Fruit fly (Drosophila melanogaster) whole organism, prepupa: Measurements from ENCODE around the gene fy.

ENCODE experiments used
- Blimp-1 ChIP-seq: fragments of 200-800 bp; sonication (Bioruptor generic); optimal IDR thresholded peaks from 3 replicates; lab custom pipeline; 2017; ENCODE audit warnings: missing biosample characterization, missing genetic modification characterization, mild to moderate bottlenecking, moderate library complexity, missing genetic modification reagents
- CG10631 ChIP-seq: fragments of 200-800 bp; sonication (Bioruptor generic); optimal IDR thresholded peaks from 2 replicates; lab custom pipeline; 2016; ENCODE audit warnings: missing biosample characterization, missing genetic modification characterization
- CG10669 ChIP-seq: fragments of 200-800 bp; sonication (Bioruptor generic); optimal IDR thresholded peaks from 3 replicates; lab custom pipeline; 2018; ENCODE audit warnings: missing biosample characterization, mild to moderate bottlenecking, missing genetic modification characterization, moderate library complexity
- CG11762 ChIP-seq: fragments of 200-800 bp; sonication (Bioruptor generic); optimal IDR thresholded peaks from 3 replicates; lab custom pipeline; 2016; ENCODE audit warnings: missing biosample characterization, missing genetic modification characterization; ENCODE audit not compliant: insufficient read depth
- CG11902 ChIP-seq: fragments of 200-800 bp; sonication (Bioruptor generic); optimal IDR thresholded peaks from 3 replicates; lab custom pipeline; 2016; ENCODE audit warnings: missing biosample characterization, missing genetic modification characterization
- CG15336 ChIP-seq: fragments of 200-800 bp; sonication (Bioruptor generic); IDR thresholded peaks from 2 replicates; pipeline ENCODE4 v1.3.6; 2022; ENCODE audit warnings: missing biosample characterization, missing genetic modification characterization
- CG1621 ChIP-seq: fragments of 200-800 bp; sonication (Bioruptor generic); optimal IDR thresholded peaks from 3 replicates; lab custom pipeline; 2018; ENCODE audit warnings: missing biosample characterization, mild to moderate bottlenecking, missing genetic modification characterization
- CG3032 ChIP-seq: fragments of 200-800 bp; optimal IDR thresholded peaks from 2 replicates; lab custom pipeline; 2019; ENCODE audit warnings: missing biosample characterization, mild to moderate bottlenecking, missing genetic modification characterization, moderate library complexity
- CG31627 ChIP-seq: fragments of 200-800 bp; sonication (Bioruptor generic); optimal IDR thresholded peaks from 3 replicates; lab custom pipeline; 2016; ENCODE audit warnings: missing biosample characterization, missing genetic modification characterization
- CG32006 ChIP-seq: fragments of 200-800 bp; sonication (Bioruptor generic); optimal IDR thresholded peaks from 3 replicates; lab custom pipeline; 2017; ENCODE audit warnings: missing biosample characterization, mild to moderate bottlenecking, missing genetic modification characterization
- CG34406 ChIP-seq: fragments of 200-800 bp; sonication (Bioruptor generic); optimal IDR thresholded peaks from 3 replicates; lab custom pipeline; 2016; ENCODE audit warnings: missing biosample characterization, missing genetic modification characterization
- CG3919 ChIP-seq: fragments of 200-800 bp; sonication (Bioruptor generic); optimal IDR thresholded peaks from 3 replicates; lab custom pipeline; 2016; ENCODE audit warnings: missing biosample characterization, missing genetic modification characterization
- CG6163 ChIP-seq: fragments of 200-800 bp; sonication (Bioruptor generic); IDR thresholded peaks from 3 replicates; pipeline ENCODE4 v1.3.6; 2022; ENCODE audit warnings: missing biosample characterization, missing genetic modification characterization
- CG6276 ChIP-seq: fragments of 200-800 bp; sonication (Bioruptor generic); optimal IDR thresholded peaks from 2 replicates; lab custom pipeline; 2017; ENCODE audit warnings: missing biosample characterization, mild to moderate bottlenecking, missing genetic modification characterization
- CG6792 ChIP-seq: fragments of 200-800 bp; sonication (Bioruptor generic); optimal IDR thresholded peaks from 3 replicates; lab custom pipeline; 2016; ENCODE audit warnings: missing biosample characterization, missing genetic modification characterization
- CG6808 ChIP-seq: fragments of 200-800 bp; sonication (Bioruptor generic); optimal IDR thresholded peaks from 3 replicates; lab custom pipeline; 2017; ENCODE audit warnings: missing biosample characterization, missing genetic modification characterization, mild to moderate bottlenecking, moderate library complexity, missing genetic modification reagents
- CG6854 ChIP-seq: fragments of 200-800 bp; sonication (Bioruptor generic); optimal IDR thresholded peaks from 2 replicates; lab custom pipeline; 2017; ENCODE audit warnings: missing biosample characterization, mild to moderate bottlenecking, missing genetic modification characterization
- CG7368 ChIP-seq: fragments of 200-800 bp; sonication (Bioruptor generic); optimal IDR thresholded peaks from 3 replicates; lab custom pipeline; 2016; ENCODE audit warnings: missing biosample characterization, missing genetic modification characterization
- CG8119 ChIP-seq: fragments of 200-800 bp; sonication (Bioruptor generic); IDR thresholded peaks from 3 replicates; pipeline ENCODE4 v1.3.6; 2022; ENCODE audit warnings: missing biosample characterization, missing genetic modification characterization
- CG8319 ChIP-seq: fragments of 200-800 bp; sonication (Bioruptor generic); optimal IDR thresholded peaks from 3 replicates; lab custom pipeline; 2016; ENCODE audit warnings: missing biosample characterization, missing genetic modification characterization
- CG8632 ChIP-seq: fragments of 200-800 bp; sonication (Bioruptor generic); optimal IDR thresholded peaks from 3 replicates; lab custom pipeline; 2016; ENCODE audit warnings: missing biosample characterization, missing genetic modification characterization
- CG9139 ChIP-seq: fragments of 200-800 bp; sonication (Bioruptor generic); optimal IDR thresholded peaks from 3 replicates; lab custom pipeline; 2017; ENCODE audit warnings: missing biosample characterization, mild to moderate bottlenecking, missing genetic modification characterization
- Eip75B ChIP-seq: fragments of 200-800 bp; sonication (Bioruptor generic); optimal IDR thresholded peaks from 3 replicates; lab custom pipeline; 2016; ENCODE audit warnings: missing biosample characterization, missing genetic modification characterization
- Eip78C ChIP-seq: fragments of 200-800 bp; sonication (Bioruptor generic); peaks from one replicate; lab custom pipeline; 2016; ENCODE audit warnings: missing biosample characterization, missing genetic modification characterization
- Eip93F ChIP-seq: fragments of 200-800 bp; sonication (Bioruptor generic); optimal IDR thresholded peaks from 2 replicates; lab custom pipeline; 2016; ENCODE audit warnings: missing biosample characterization, mild to moderate bottlenecking, missing genetic modification characterization
- Ets96B ChIP-seq: fragments of 200-800 bp; optimal IDR thresholded peaks from 2 replicates; lab custom pipeline; 2019; ENCODE audit warnings: missing biosample characterization, mild to moderate bottlenecking, missing genetic modification characterization, moderate library complexity
- Gug ChIP-seq: fragments of 200-800 bp; sonication (Bioruptor generic); IDR thresholded peaks from 2 replicates; pipeline ENCODE4 v1.3.6; 2022; ENCODE audit warnings: missing biosample characterization, missing genetic modification characterization
- Hr38 ChIP-seq: sonication (Bioruptor generic); optimal IDR thresholded peaks from 2 replicates; lab custom pipeline; 2016; ENCODE audit warnings: missing biosample characterization, missing genetic modification characterization
- Hr39 ChIP-seq: fragments of 200-800 bp; sonication (Bioruptor generic); optimal IDR thresholded peaks from 2 replicates; lab custom pipeline; 2016; ENCODE audit warnings: missing biosample characterization, missing genetic modification characterization
- Met ChIP-seq: fragments of 200-800 bp; sonication (Bioruptor generic); optimal IDR thresholded peaks from 3 replicates; lab custom pipeline; 2016; ENCODE audit warnings: missing biosample characterization, missing genetic modification characterization
- OdsH ChIP-seq: fragments of 200-800 bp; sonication (Bioruptor generic); optimal IDR thresholded peaks from 3 replicates; lab custom pipeline; 2016; ENCODE audit warnings: missing biosample characterization, missing genetic modification characterization
- Sox102F ChIP-seq: fragments of 200-800 bp; sonication (Bioruptor generic); optimal IDR thresholded peaks from 2 replicates; lab custom pipeline; 2016; ENCODE audit warnings: missing biosample characterization, mild to moderate bottlenecking, missing genetic modification characterization
- Sox14 ChIP-seq: fragments of 200-800 bp; sonication (Bioruptor generic); optimal IDR thresholded peaks from 3 replicates; lab custom pipeline; 2016; ENCODE audit warnings: missing biosample characterization, missing genetic modification characterization
- acj6 ChIP-seq: fragments of 200-800 bp; sonication (Bioruptor generic); optimal IDR thresholded peaks from 3 replicates; lab custom pipeline; 2016; ENCODE audit warnings: missing biosample characterization, missing genetic modification characterization
- cyc ChIP-seq: fragments of 200-800 bp; sonication (Bioruptor generic); optimal IDR thresholded peaks from 3 replicates; lab custom pipeline; 2016; ENCODE audit warnings: missing biosample characterization, missing genetic modification characterization
- dac ChIP-seq: fragments of 200-800 bp; sonication (Bioruptor generic); optimal IDR thresholded peaks from 2 replicates; lab custom pipeline; 2017; ENCODE audit warnings: missing biosample characterization, mild to moderate bottlenecking, missing genetic modification characterization
- dsx ChIP-seq: fragments of 200-800 bp; optimal IDR thresholded peaks from 3 replicates; lab custom pipeline; 2019; ENCODE audit warnings: missing biosample characterization, mild to moderate bottlenecking, missing genetic modification characterization, moderate library complexity; ENCODE audit not compliant: poor library complexity, severe bottlenecking
- fd59A ChIP-seq: fragments of 200-800 bp; sonication (Bioruptor generic); optimal IDR thresholded peaks from 2 replicates; lab custom pipeline; 2017; ENCODE audit warnings: missing biosample characterization, mild to moderate bottlenecking, missing genetic modification characterization, missing genetic modification reagents
- fkh ChIP-seq: fragments of 200-800 bp; sonication (Bioruptor generic); optimal IDR thresholded peaks from 3 replicates; lab custom pipeline; 2017; ENCODE audit warnings: missing biosample characterization, mild to moderate bottlenecking, missing genetic modification characterization, moderate library complexity
- lz ChIP-seq: fragments of 200-800 bp; sonication (Bioruptor generic); optimal IDR thresholded peaks from 3 replicates; lab custom pipeline; 2016; ENCODE audit warnings: missing biosample characterization, missing genetic modification characterization
- salr ChIP-seq, 2 experiments: fragments of 200-800 bp; sonication (Bioruptor generic); optimal IDR thresholded peaks; 3 replicates each; lab custom pipeline; 2016 to 2018; ENCODE audit warnings: missing biosample characterization in 2 of 2, missing genetic modification characterization in 2 of 2, mild to moderate bottlenecking in 1 of 2
- spab ChIP-seq: fragments of 200-800 bp; sonication (Bioruptor generic); optimal IDR thresholded peaks from 2 replicates; lab custom pipeline; 2017; ENCODE audit warnings: missing biosample characterization, mild to moderate bottlenecking, missing genetic modification characterization, missing genetic modification reagents
- ss ChIP-seq, 2 experiments: fragments of 200-800 bp; sonication (Bioruptor generic); optimal IDR thresholded peaks; 2 replicates in 1 of 2; 3 replicates in 1 of 2; lab custom pipeline; 2017 to 2018; ENCODE audit warnings: mild to moderate bottlenecking in 2 of 2, missing biosample characterization in 2 of 2, missing genetic modification characterization in 2 of 2, moderate library complexity in 1 of 2
- svp ChIP-seq: fragments of 200-800 bp; sonication (Bioruptor generic); peaks from one replicate; lab custom pipeline; 2016; ENCODE audit warnings: missing biosample characterization, missing genetic modification characterization
- topi ChIP-seq: fragments of 200-800 bp; sonication (Bioruptor generic); optimal IDR thresholded peaks from 3 replicates; lab custom pipeline; 2016; ENCODE audit warnings: missing biosample characterization, missing genetic modification characterization
- vri ChIP-seq: fragments of 200-800 bp; sonication (Bioruptor generic); optimal IDR thresholded peaks from 3 replicates; lab custom pipeline; 2016; ENCODE audit warnings: missing biosample characterization, mild to moderate bottlenecking, missing genetic modification characterization

fy gene

dm6 chr2L:8381508-8382036 lies 21.5 kb downstream of the fy start, which contains the start of gene AlaRS (continued):
- TF ChIP-seq CG3919 (GFP tag; lab: Kevin White, UChicago) (peak; percentile 48), CG1621 (tag; lab: Kevin White, UChicago) (no peak), Blimp-1 (GFP tag; lab: Kevin White, UChicago) (peak; percentile 64), Gug (GFP tag; lab: Robert Waterston, UW) (no peak), spab (GFP tag; lab: Kevin White, UChicago) (no peak), dsx (GFP tag; lab: Kevin White, UChicago) (peak; percentile 46), fd59A (GFP tag; lab: Kevin White, UChicago) (no peak), CG6163 (peak; percentile 37; the same call in 1 of the 3 replicates), CG7368 (GFP tag; lab: Kevin White, UChicago) (no peak), CG6792 (GFP tag; lab: Kevin White, UChicago) (peak; percentile 16), CG11762 (no peak), CG8119 (peak; percentile 45; the same call in 1 of the 3 replicates), dac (GFP tag; lab: Kevin White, UChicago) (no peak), CG11902 (GFP tag; lab: Kevin White, UChicago) (no peak), Hr38 (GFP tag; lab: Kevin White, UChicago) (no peak), CG6808 (GFP tag; lab: Kevin White, UChicago) (peak; percentile 15), CG32006 (GFP tag; lab: Kevin White, UChicago) (peak; percentile 14), ss (GFP tag; optimal IDR thresholded peaks at IDR 0.05; lab: Kevin White, UChicago) (peak in 1 of 2 experiments; percentile 11), topi (GFP tag; lab: Kevin White, UChicago) (peak; percentile 44), CG15336 (GFP tag; lab: Robert Waterston, UW) (peak; percentile 39), Eip93F (peak; percentile 9), fkh (peak; percentile 66)

DNA sequence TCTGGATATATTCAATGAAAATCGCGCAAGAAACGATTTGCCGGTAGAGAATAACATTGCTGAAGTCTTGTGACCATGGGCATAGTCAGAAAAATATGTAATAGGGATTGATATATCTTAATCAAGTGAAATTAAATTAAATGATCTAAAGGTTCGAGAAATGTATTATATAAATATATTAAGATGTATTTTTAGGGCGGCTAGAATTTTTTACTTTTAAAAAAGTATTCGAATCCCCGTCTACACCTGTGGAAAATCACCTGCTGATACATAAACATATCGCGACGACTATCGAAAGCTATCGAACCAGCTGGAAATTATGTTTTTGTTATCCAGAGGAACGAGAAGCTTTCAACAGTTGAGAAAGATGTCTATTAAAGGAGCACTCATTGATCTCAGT lies 26.4 kb downstream of the fy start, which contains the start of the genes CG13390 and CG17294:
CG13390 (minus strand) TSS at position 81 of the 400 bp plus-strand sequence.
CG17294 (plus strand) TSS at position 319 of the 400 bp plus-strand sequence.
- TF ChIP-seq lz, result peak; percentile 98
- peak; percentile 100 for TF ChIP-seq CG3032 (tag; lab: Kevin White, UChicago)
- peak; percentile 98 for TF ChIP-seq Blimp-1 (GFP tag; lab: Kevin White, UChicago)
- TF ChIP-seq fd59A (GFP tag; lab: Kevin White, UChicago), result peak; percentile 98
- peak; percentile 99 for TF ChIP-seq Sox102F
- TF ChIP-seq Met (GFP tag; lab: Kevin White, UChicago), result peak; percentile 99
- peak; percentile 99 for TF ChIP-seq CG32006 (GFP tag; lab: Kevin White, UChicago)
- peak; percentile 99 for TF ChIP-seq CG34406 (GFP tag; lab: Kevin White, UChicago)
- peak; percentile 99 for TF ChIP-seq Eip75B (GFP tag; lab: Kevin White, UChicago)
- peak; percentile 100 for TF ChIP-seq acj6
- peak; percentile 99 for TF ChIP-seq cyc (GFP tag; lab: Kevin White, UChicago)
- TF ChIP-seq CG10669 (GFP tag; lab: Kevin White, UChicago), result peak; percentile 100
- TF ChIP-seq Ets96B (tag; lab: Kevin White, UChicago), result peak; percentile 99
- TF ChIP-seq CG9139 (GFP tag; lab: Kevin White, UChicago), result peak; percentile 99
- peak; percentile 99 for TF ChIP-seq CG6276 (GFP tag; lab: Kevin White, UChicago)
- TF ChIP-seq Eip78C (GFP tag; lab: Kevin White, UChicago), result peak; percentile 100
- TF ChIP-seq ss (GFP tag; optimal IDR thresholded peaks at IDR 0.05; lab: Kevin White, UChicago), result peak; percentile 99 to 100
- TF ChIP-seq salr (GFP tag; optimal IDR thresholded peaks at IDR 0.05; lab: Kevin White, UChicago), result peak; percentile 97 to 99
- peak; percentile 97 for TF ChIP-seq Hr39 (GFP tag; lab: Kevin White, UChicago)
- TF ChIP-seq dsx (GFP tag; lab: Kevin White, UChicago), result peak; percentile 99
- TF ChIP-seq Sox14 (GFP tag; lab: Kevin White, UChicago), result peak; percentile 98
- TF ChIP-seq spab (GFP tag; lab: Kevin White, UChicago), result peak; percentile 99
- peak; percentile 100 for TF ChIP-seq CG8632 (GFP tag; lab: Kevin White, UChicago)
- TF ChIP-seq svp (GFP tag; lab: Kevin White, UChicago), result peak; percentile 100
- peak; percentile 99 for TF ChIP-seq CG6854
- TF ChIP-seq CG31627 (GFP tag; lab: Kevin White, UChicago), result peak; percentile 98
- TF ChIP-seq CG11902 (GFP tag; lab: Kevin White, UChicago), result peak; percentile 99
- peak; percentile 100 for TF ChIP-seq CG15336 (GFP tag; lab: Robert Waterston, UW)
- peak; percentile 100 for TF ChIP-seq CG10631 (GFP tag; lab: Kevin White, UChicago)
- TF ChIP-seq Gug (GFP tag; lab: Robert Waterston, UW), result peak; percentile 99
- peak; percentile 99 for TF ChIP-seq CG11762
- TF ChIP-seq OdsH (GFP tag; lab: Kevin White, UChicago), result peak; percentile 99
- peak; percentile 99 for TF ChIP-seq topi (GFP tag; lab: Kevin White, UChicago)
- TF ChIP-seq CG8319, result peak; percentile 99
- peak; percentile 100 for TF ChIP-seq CG6163
- peak; percentile 97 for TF ChIP-seq vri (GFP tag; lab: Kevin White, UChicago)
- peak; percentile 97 for TF ChIP-seq dac (GFP tag; lab: Kevin White, UChicago)
- peak; percentile 98 for TF ChIP-seq CG1621 (tag; lab: Kevin White, UChicago)
- TF ChIP-seq CG7368 (GFP tag; lab: Kevin White, UChicago), result peak; percentile 99
